Worm (Caenorhabditis elegans) whole organism, mixed stage, embryonic: ENCODE measurements around the gene C24H10.2.

Source experiments
- ces-1 ChIP-seq: fragments of 150-350 bp; optimal IDR thresholded peaks from 2 replicates; lab custom pipeline; 2014; ENCODE audit warnings: missing biosample characterization, missing genetic modification reagents, missing genetic modification characterization
- elt-3 ChIP-seq: fragments of 150-350 bp; optimal IDR thresholded peaks from 2 replicates; lab custom pipeline; 2014; ENCODE audit warnings: missing biosample characterization, missing genetic modification characterization
- lin-13 ChIP-seq: fragments of 150-350 bp; optimal IDR thresholded peaks from 2 replicates; lab custom pipeline; 2014; ENCODE audit warnings: missing biosample characterization, missing genetic modification characterization
- nhr-237 ChIP-seq: fragments of 150-350 bp; optimal IDR thresholded peaks from 2 replicates; lab custom pipeline; 2014; ENCODE audit warnings: missing biosample characterization, missing genetic modification characterization
- pha-4 ChIP-seq: fragments of 150-350 bp; optimal IDR thresholded peaks from 2 replicates; lab custom pipeline; 2018; ENCODE audit warnings: missing biosample characterization, missing genetic modification reagents, missing genetic modification characterization
- unc-39 ChIP-seq: fragments of 150-350 bp; optimal IDR thresholded peaks from 2 replicates; lab custom pipeline; 2014; ENCODE audit warnings: missing biosample characterization, missing genetic modification characterization

DNA sequence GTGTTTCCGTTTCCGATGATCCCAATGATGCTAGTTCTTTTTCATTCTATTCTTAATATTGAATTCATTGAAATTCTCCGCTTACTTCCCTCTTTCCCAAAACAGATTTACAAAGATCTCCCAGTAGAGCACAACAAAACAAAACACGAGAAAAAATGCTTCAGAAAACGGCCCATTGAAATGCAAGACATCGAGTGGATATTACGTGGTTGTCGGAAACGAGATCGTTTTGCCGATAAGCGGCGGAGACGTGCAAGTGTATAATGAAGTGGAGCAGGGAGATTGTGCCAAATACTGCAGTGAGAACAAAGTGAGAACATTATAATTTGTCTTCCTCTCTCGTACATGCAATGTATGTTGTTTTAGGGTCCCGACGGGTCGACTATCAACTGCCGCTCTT is 37.9 kb upstream of the C24H10.2 start:
- TF ChIP-seq nhr-237 (tag; lab: Kevin White, UChicago) (no peak), pha-4 (tag; lab: Kevin White, UChicago) (no peak), ces-1 (no peak), elt-3 (no peak), unc-39 (tag; lab: Kevin White, UChicago) (no peak), lin-13 (tag; lab: Kevin White, UChicago) (no peak)
